Worm (Caenorhabditis elegans): Measurements from ENCODE around the gene abts-4.

ce11 chrX:6747906-6748356 lies 13.6 kb downstream of the abts-4 start:
- peak; percentile 76 to 83 for TF ChIP-seq mdl-1 (tag; optimal IDR thresholded peaks at IDR 0.05)
- TF ChIP-seq ZK546.5 (tag; optimal IDR thresholded peaks at IDR 0.05), result no peak
- no peak for TF ChIP-seq elt-3 (tag; optimal IDR thresholded peaks at IDR 0.05)
- TF ChIP-seq nhr-11 (tag; optimal IDR thresholded peaks at IDR 0.05), result no peak
- TF ChIP-seq nhr-237 (tag; optimal IDR thresholded peaks at IDR 0.05), result no peak
- no peak for TF ChIP-seq lin-11 (tag; optimal IDR thresholded peaks at IDR 0.05)
- TF ChIP-seq nhr-25 (tag; optimal IDR thresholded peaks at IDR 0.05), result no peak
- TF ChIP-seq fos-1 (tag; optimal IDR thresholded peaks at IDR 0.05), result peak; percentile 79
- TF ChIP-seq unc-62 (GFP tag; optimal IDR thresholded peaks at IDR 0.05), result no peak

Measured in whole organism, L2 larva.